Fruit fly (Drosophila melanogaster) whole organism, embryonic: ENCODE results near the gene Chchd3.
A peak's percentile ranks its signal among the peaks of the same experiment; 100 is the strongest.

Source experiments
- ATbp ChIP-seq: fragments of 200-800 bp; sonication (Bioruptor generic); optimal IDR thresholded peaks from 2 replicates; lab custom pipeline; 2017; ENCODE audit warnings: missing biosample characterization, mild to moderate bottlenecking, missing genetic modification characterization, missing genetic modification reagents
- Antp ChIP-seq: fragments of 200-800 bp; sonication (Bioruptor generic); optimal IDR thresholded peaks from 3 replicates; lab custom pipeline; 2016; ENCODE audit warnings: missing biosample characterization, missing genetic modification characterization
- CG10321 ChIP-seq: fragments of 200-800 bp; sonication (Bioruptor generic); IDR thresholded peaks from 2 replicates; pipeline ENCODE4 v1.3.6; 2022; ENCODE audit warnings: missing biosample characterization, missing genetic modification characterization
- CG11093 ChIP-seq: fragments of 200-800 bp; sonication (Bioruptor generic); IDR thresholded peaks from 3 replicates; pipeline ENCODE4 v1.3.6; 2022; ENCODE audit warnings: missing biosample characterization, missing genetic modification characterization
- CG11398 ChIP-seq: fragments of 200-800 bp; sonication (Bioruptor generic); optimal IDR thresholded peaks from 2 replicates; lab custom pipeline; 2016; ENCODE audit warnings: missing biosample characterization, missing genetic modification characterization
- CG12071 ChIP-seq: fragments of 200-800 bp; sonication (Bioruptor generic); optimal IDR thresholded peaks from 3 replicates; lab custom pipeline; 2018; ENCODE audit warnings: missing biosample characterization, mild to moderate bottlenecking, missing genetic modification characterization
- CG12769 ChIP-seq: fragments of 200-800 bp; sonication (Bioruptor generic); optimal IDR thresholded peaks from 2 replicates; lab custom pipeline; 2019; ENCODE audit warnings: missing biosample characterization, mild to moderate bottlenecking, missing genetic modification characterization, moderate library complexity
- CG1602 ChIP-seq: fragments of 200-800 bp; sonication (Bioruptor generic); optimal IDR thresholded peaks from 3 replicates; lab custom pipeline; 2016; ENCODE audit warnings: missing biosample characterization, missing genetic modification characterization
- CG2120 ChIP-seq: fragments of 200-800 bp; sonication (Bioruptor generic); optimal IDR thresholded peaks from 3 replicates; lab custom pipeline; 2016; ENCODE audit warnings: missing biosample characterization, missing genetic modification characterization
- CG2712 ChIP-seq: fragments of 200-800 bp; optimal IDR thresholded peaks from 3 replicates; lab custom pipeline; 2019; ENCODE audit warnings: missing biosample characterization, mild to moderate bottlenecking, missing genetic modification characterization, moderate library complexity
- CG32772 ChIP-seq: fragments of 200-800 bp; sonication (Bioruptor generic); IDR thresholded peaks from 2 replicates; pipeline ENCODE4 v1.3.6; 2022; ENCODE audit warnings: missing biosample characterization, missing genetic modification characterization
- CG4328 ChIP-seq: fragments of 200-800 bp; sonication (Bioruptor generic); optimal IDR thresholded peaks from 3 replicates; lab custom pipeline; 2017; ENCODE audit warnings: missing biosample characterization, missing genetic modification reagents, missing genetic modification characterization
- CG4424 ChIP-seq: fragments of 200-800 bp; sonication (Bioruptor generic); optimal IDR thresholded peaks from 3 replicates; lab custom pipeline; 2016; ENCODE audit warnings: missing biosample characterization, missing genetic modification characterization
- CG4820 ChIP-seq: fragments of 200-800 bp; sonication (Bioruptor generic); optimal IDR thresholded peaks from 3 replicates; lab custom pipeline; 2016; ENCODE audit warnings: missing biosample characterization, missing genetic modification characterization
- CG6654 ChIP-seq: fragments of 200-800 bp; sonication (Bioruptor generic); optimal IDR thresholded peaks from 2 replicates; lab custom pipeline; 2017; ENCODE audit warnings: missing biosample characterization, mild to moderate bottlenecking, missing genetic modification characterization
- CG8924 ChIP-seq: fragments of 200-800 bp; optimal IDR thresholded peaks from 3 replicates; lab custom pipeline; 2019; ENCODE audit warnings: missing biosample characterization, mild to moderate bottlenecking, missing genetic modification characterization, moderate library complexity
- CG9437 ChIP-seq: fragments of 200-800 bp; sonication (Bioruptor generic); optimal IDR thresholded peaks from 2 replicates; lab custom pipeline; 2018; ENCODE audit warnings: missing biosample characterization, mild to moderate bottlenecking, missing genetic modification characterization
- CG9817 ChIP-seq: fragments of 200-800 bp; sonication (Bioruptor generic); optimal IDR thresholded peaks from 2 replicates; lab custom pipeline; 2018; ENCODE audit warnings: missing biosample characterization, mild to moderate bottlenecking, missing genetic modification characterization, moderate library complexity
- CrebB ChIP-seq: fragments of 200-800 bp; sonication (Bioruptor generic); optimal IDR thresholded peaks from 3 replicates; lab custom pipeline; 2018; ENCODE audit warnings: missing biosample characterization, mild to moderate bottlenecking, missing genetic modification characterization
- D ChIP-seq, 2 experiments: fragments of 200-800 bp in 1 of 2; fragments of >200 bp in 1 of 2; sonication (Bioruptor generic) in 1 of 2; optimal IDR thresholded peaks; 2 replicates in 1 of 2; 3 replicates in 1 of 2; lab custom pipeline; 2017; ENCODE audit warnings: mild to moderate bottlenecking in 1 of 2, missing biosample characterization in 1 of 2, missing genetic modification characterization in 1 of 2, missing genetic modification reagents in 1 of 2
- ERR ChIP-seq: fragments of 200-800 bp; sonication (Bioruptor generic); optimal IDR thresholded peaks from 2 replicates; lab custom pipeline; 2016; ENCODE audit warnings: missing biosample characterization, missing genetic modification characterization
- Med ChIP-seq: fragments of 200-800 bp; sonication (Bioruptor generic); peaks from one replicate; lab custom pipeline; 2016; ENCODE audit warnings: missing biosample characterization, missing genetic modification characterization, mild to moderate bottlenecking, inconsistent platforms, moderate library complexity
- NFAT ChIP-seq: fragments of 200-800 bp; sonication (Bioruptor generic); IDR thresholded peaks from 2 replicates; pipeline ENCODE4 v1.3.6; 2022; ENCODE audit warnings: missing biosample characterization, missing genetic modification characterization
- Nf-YA ChIP-seq: fragments of 200-800 bp; sonication (Bioruptor generic); IDR thresholded peaks from 2 replicates; pipeline ENCODE4 v1.3.6; 2022; ENCODE audit warnings: missing biosample characterization, missing genetic modification characterization
- ap ChIP-seq: fragments of 200-800 bp; sonication (Bioruptor generic); IDR thresholded peaks from 2 replicates; pipeline ENCODE4 v1.3.6; 2022; ENCODE audit warnings: missing biosample characterization, missing genetic modification characterization
- cg ChIP-seq: fragments of 200-800 bp; sonication (Bioruptor generic); optimal IDR thresholded peaks from 3 replicates; lab custom pipeline; 2019; ENCODE audit warnings: missing biosample characterization, mild to moderate bottlenecking, missing genetic modification characterization, moderate library complexity
- danr ChIP-seq: fragments of 200-800 bp; sonication (Bioruptor generic); IDR thresholded peaks from 2 replicates; pipeline ENCODE4 v1.3.6; 2022; ENCODE audit warnings: missing biosample characterization, missing genetic modification characterization
- ewg ChIP-seq: fragments of 200-800 bp; sonication (Bioruptor generic); optimal IDR thresholded peaks from 3 replicates; lab custom pipeline; 2017; ENCODE audit warnings: mild to moderate bottlenecking, missing biosample characterization, missing genetic modification reagents, missing genetic modification characterization
- eyg ChIP-seq: fragments of 200-800 bp; sonication (Bioruptor generic); optimal IDR thresholded peaks from 3 replicates; lab custom pipeline; 2016; ENCODE audit warnings: missing biosample characterization, missing genetic modification characterization
- fd96Cb ChIP-seq: fragments of 200-800 bp; sonication (Bioruptor generic); optimal IDR thresholded peaks from 2 replicates; lab custom pipeline; 2018; ENCODE audit warnings: missing biosample characterization, mild to moderate bottlenecking, missing genetic modification characterization, moderate library complexity
- gce ChIP-seq: fragments of 200-800 bp; sonication (Bioruptor generic); IDR thresholded peaks from 3 replicates; pipeline ENCODE4 v1.3.6; 2022; ENCODE audit warnings: missing biosample characterization, missing genetic modification characterization
- hth ChIP-seq: fragments of >200 bp; optimal IDR thresholded peaks from 2 replicates; lab custom pipeline; 2017; ENCODE audit warnings: inconsistent platforms
- ind ChIP-seq: fragments of 200-800 bp; sonication (Bioruptor generic); optimal IDR thresholded peaks from 3 replicates; lab custom pipeline; 2016; ENCODE audit warnings: missing biosample characterization, missing genetic modification characterization
- jumu ChIP-seq: fragments of 200-800 bp; sonication (Bioruptor generic); optimal IDR thresholded peaks from 3 replicates; lab custom pipeline; 2016; ENCODE audit warnings: missing biosample characterization, missing genetic modification characterization
- nau ChIP-seq: fragments of 200-800 bp; sonication (Bioruptor generic); optimal IDR thresholded peaks from 3 replicates; lab custom pipeline; 2017; ENCODE audit warnings: missing biosample characterization, mild to moderate bottlenecking, missing genetic modification characterization, missing genetic modification reagents
- nmo ChIP-seq: fragments of 200-800 bp; sonication (Bioruptor generic); optimal IDR thresholded peaks from 2 replicates; lab custom pipeline; 2018; ENCODE audit warnings: missing biosample characterization, mild to moderate bottlenecking, missing genetic modification characterization, moderate library complexity
- onecut ChIP-seq: fragments of 200-800 bp; sonication (Bioruptor generic); IDR thresholded peaks from 2 replicates; pipeline ENCODE4 v1.3.6; 2022; ENCODE audit warnings: missing biosample characterization, missing genetic modification characterization
- org-1 ChIP-seq: fragments of 200-800 bp; sonication (Bioruptor generic); optimal IDR thresholded peaks from 2 replicates; lab custom pipeline; 2017; ENCODE audit warnings: missing biosample characterization, missing genetic modification characterization
- pan ChIP-seq, 4 experiments: fragments of >200 bp in 3 of 4; fragments of 200-800 bp in 1 of 4; sonication (Bioruptor generic) in 1 of 4; optimal IDR thresholded peaks in 3 of 4; IDR thresholded peaks in 1 of 4; 2 replicates each; pipeline versions ENCODE4 v1.3.6 to Lab custom; 2017 to 2022; ENCODE audit warnings: missing biosample characterization in 2 of 4, missing genetic modification characterization in 2 of 4, mixed read lengths in 1 of 4
- pros ChIP-seq: fragments of 200-800 bp; sonication (Bioruptor generic); optimal IDR thresholded peaks from 3 replicates; lab custom pipeline; 2019; ENCODE audit warnings: missing biosample characterization, mild to moderate bottlenecking, missing genetic modification characterization, moderate library complexity
- sd ChIP-seq: fragments of 200-800 bp; sonication (Bioruptor generic); optimal IDR thresholded peaks from 3 replicates; lab custom pipeline; 2018; ENCODE audit warnings: missing biosample characterization, mild to moderate bottlenecking, missing genetic modification characterization, moderate library complexity
- slbo ChIP-seq: fragments of 200-800 bp; sonication (Bioruptor generic); IDR thresholded peaks from 2 replicates; pipeline ENCODE4 v1.3.6; 2022; ENCODE audit warnings: missing biosample characterization, missing genetic modification characterization
- stc ChIP-seq: fragments of 200-800 bp; sonication (Bioruptor generic); IDR thresholded peaks from 2 replicates; pipeline ENCODE4 v1.3.6; 2022; ENCODE audit warnings: missing biosample characterization, missing genetic modification characterization
- tio ChIP-seq: fragments of 200-800 bp; sonication (Bioruptor generic); optimal IDR thresholded peaks from 2 replicates; lab custom pipeline; 2017; ENCODE audit warnings: missing biosample characterization, missing genetic modification characterization, inconsistent platforms
- tll ChIP-seq, 2 experiments: fragments of 200-800 bp in 1 of 2; fragments of >200 bp in 1 of 2; sonication (Bioruptor generic) in 1 of 2; optimal IDR thresholded peaks; 2 replicates each; lab custom pipeline; 2017 to 2019; ENCODE audit warnings: missing biosample characterization in 2 of 2, missing genetic modification characterization in 2 of 2, mild to moderate bottlenecking in 1 of 2, moderate library complexity in 1 of 2
- wdn ChIP-seq: fragments of 200-800 bp; sonication (Bioruptor generic); IDR thresholded peaks from 2 replicates; pipeline ENCODE4 v1.3.6; 2022; ENCODE audit warnings: missing biosample characterization, missing genetic modification characterization
- wor ChIP-seq: fragments of 200-800 bp; sonication (Bioruptor generic); IDR thresholded peaks from 2 replicates; pipeline ENCODE4 v1.3.6; 2022; ENCODE audit warnings: missing biosample characterization, missing genetic modification characterization
- zfh2 ChIP-seq: fragments of 200-800 bp; sonication (Bioruptor generic); optimal IDR thresholded peaks from 2 replicates; lab custom pipeline; 2016; ENCODE audit warnings: missing biosample characterization, missing genetic modification characterization

Gene Chchd3

DNA sequence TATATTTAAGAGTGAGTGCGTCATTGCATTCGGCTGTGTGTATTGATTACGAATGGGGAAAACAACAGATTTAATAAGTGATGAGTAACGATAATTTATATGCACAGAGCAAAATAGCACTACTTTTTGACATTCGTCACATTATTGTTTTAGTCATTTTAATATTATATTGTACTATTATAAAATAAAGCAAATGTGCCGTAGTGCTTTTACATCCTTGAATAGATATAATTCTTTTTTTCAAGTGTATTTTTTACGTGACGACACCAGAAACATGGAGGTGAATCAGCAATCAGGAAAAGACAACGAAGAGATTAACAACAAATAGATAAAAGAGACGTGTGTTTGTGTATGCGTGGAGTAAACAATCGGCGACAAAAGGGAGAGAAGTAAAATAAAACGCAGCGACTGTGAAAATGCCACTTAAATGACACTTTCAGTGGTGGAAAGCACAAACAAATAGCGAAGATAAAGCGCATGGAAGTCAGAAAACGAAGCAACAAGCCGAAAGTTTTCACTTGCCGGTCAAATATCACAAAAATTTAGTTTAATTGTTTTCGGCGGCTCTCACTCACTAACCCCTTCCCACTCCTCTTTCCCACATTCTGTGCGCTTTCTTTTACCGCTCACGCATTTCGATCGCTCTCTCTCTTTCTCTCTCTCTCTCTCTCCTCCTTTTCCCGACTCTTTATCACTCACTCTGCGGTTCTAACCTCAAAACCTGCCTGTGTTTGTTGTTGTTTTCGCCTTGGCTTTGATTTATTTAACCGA, 5.5 kb upstream of the Chchd3 start (continued):
- TF ChIP-seq danr, result peak; percentile 66; the same call in 1 of the 2 replicates
- TF ChIP-seq tio (GFP tag; lab: Kevin White, UChicago), result peak; percentile 79
- TF ChIP-seq CG2120 (GFP tag; lab: Kevin White, UChicago), result peak; percentile 62
- no peak for TF ChIP-seq hth (lab: Kevin White, UChicago)
- no peak for TF ChIP-seq tll (GFP tag; optimal IDR thresholded peaks at IDR 0.05; lab: Kevin White, UChicago)
- peak; percentile 67 for TF ChIP-seq wor (GFP tag; lab: Robert Waterston, UW)
- peak; percentile 66; the same call in 1 of the 2 replicates for TF ChIP-seq onecut
- peak; percentile 70 for TF ChIP-seq CG4820 (GFP tag; lab: Kevin White, UChicago)
- no peak for TF ChIP-seq jumu (GFP tag; lab: Kevin White, UChicago)
- peak; percentile 61 for TF ChIP-seq CG6654 (GFP tag; lab: Kevin White, UChicago)
- TF ChIP-seq gce (GFP tag; lab: Robert Waterston, UW), result 0 out of 3 replicates have a peak, but pooled peaks have one; percentile 70
- peak; percentile 67 for TF ChIP-seq wdn
- TF ChIP-seq pros (GFP tag; lab: Kevin White, UChicago), result peak; percentile 20
- TF ChIP-seq CG8924, result peak; percentile 86
- TF ChIP-seq CG2712 (tag; lab: Kevin White, UChicago), result peak; percentile 89
- peak; percentile 68 for TF ChIP-seq ewg (GFP tag; lab: Kevin White, UChicago)
- TF ChIP-seq pan (optimal IDR thresholded peaks at IDR 0.05; lab: Kevin White, UChicago), result no peak
- TF ChIP-seq pan (GFP tag; optimal IDR thresholded peaks at IDR 0.05 in 1 of 2, IDR thresholded peaks at IDR 0.05 in 1 of 2), result peak in 1 of 2 experiments; percentile 79
- no peak for TF ChIP-seq Antp
- peak; percentile 56; the same call in 1 of the 3 replicates for TF ChIP-seq CG11093
- TF ChIP-seq zfh2 (GFP tag; lab: Kevin White, UChicago), result peak; percentile 30
- peak; percentile 37 for TF ChIP-seq sd (tag; lab: Kevin White, UChicago)
- peak; percentile 30 for TF ChIP-seq cg (GFP tag; lab: Kevin White, UChicago)
- TF ChIP-seq ap, result peak; percentile 72
- TF ChIP-seq fd96Cb (tag; lab: Kevin White, UChicago), result peak; percentile 87
- TF ChIP-seq nmo (GFP tag; lab: Kevin White, UChicago), result peak; percentile 92
- peak; percentile 79 for TF ChIP-seq CG9437
- TF ChIP-seq Med (GFP tag; lab: Kevin White, UChicago), result peak; percentile 57
- no peak for TF ChIP-seq eyg (GFP tag; lab: Kevin White, UChicago)
- peak; percentile 50 for TF ChIP-seq NFAT (GFP tag; lab: Robert Waterston, UW)
- no peak for TF ChIP-seq D (optimal IDR thresholded peaks at IDR 0.05; lab: Kevin White, UChicago)
- TF ChIP-seq D (GFP tag; optimal IDR thresholded peaks at IDR 0.05; lab: Kevin White, UChicago), result peak; percentile 84
- TF ChIP-seq CG9817 (tag; lab: Kevin White, UChicago), result peak; percentile 73
- no peak for TF ChIP-seq ERR (GFP tag; lab: Kevin White, UChicago)
- peak; percentile 58 for TF ChIP-seq CG12071 (GFP tag; lab: Kevin White, UChicago)
- peak; percentile 83 for TF ChIP-seq stc (GFP tag; lab: Robert Waterston, UW)
- no peak for TF ChIP-seq CG11398 (GFP tag; lab: Kevin White, UChicago)
- TF ChIP-seq CrebB (tag; lab: Kevin White, UChicago), result peak; percentile 30
- TF ChIP-seq ATbp (GFP tag; lab: Kevin White, UChicago), result peak; percentile 88
- TF ChIP-seq CG4424, result peak; percentile 85
- peak; percentile 81 for TF ChIP-seq CG32772 (GFP tag; lab: Robert Waterston, UW)
- peak; percentile 61 for TF ChIP-seq nau (GFP tag; lab: Kevin White, UChicago)
- TF ChIP-seq ind (GFP tag; lab: Kevin White, UChicago), result peak; percentile 82
- peak; percentile 74 for TF ChIP-seq org-1 (GFP tag; lab: Kevin White, UChicago)
- peak; percentile 60 for TF ChIP-seq CG1602
- peak; percentile 84 for TF ChIP-seq slbo (GFP tag; lab: Robert Waterston, UW)
- peak; percentile 71 for TF ChIP-seq Nf-YA
- peak; percentile 36 for TF ChIP-seq CG4328 (GFP tag; lab: Kevin White, UChicago)
- peak; percentile 44; the same call in 1 of the 2 replicates for TF ChIP-seq CG10321 (GFP tag; lab: Robert Waterston, UW)
- TF ChIP-seq CG12769 (tag; lab: Kevin White, UChicago), result peak; percentile 53
